Worm (Caenorhabditis elegans) whole organism, L4 larva: ENCODE measurements around the gene lin-24.

Experiments
- F10B5.3 ChIP-seq: sonication (generic microtip); optimal IDR thresholded peaks from 2 replicates; lab custom pipeline; 2016; ENCODE audit warnings: mild to moderate bottlenecking, missing genetic modification characterization, missing compliant biosample characterization
- F44E2.7 ChIP-seq: fragments of 200-800 bp; sonication (Bioruptor generic); IDR thresholded peaks from 2 replicates; pipeline ENCODE4 v2.1.2; 2022; ENCODE audit warnings: missing genetic modification characterization, missing compliant biosample characterization
- T26A8.4 ChIP-seq: fragments of 200-800 bp; sonication (Bioruptor generic); IDR thresholded peaks from 2 replicates; pipeline ENCODE4 v1.3.6; 2022; ENCODE audit warnings: missing genetic modification characterization, missing compliant biosample characterization
- Y105C5A.15 ChIP-seq: fragments of 200-800 bp; sonication (Bioruptor generic); IDR thresholded peaks from 2 replicates; pipeline ENCODE4 v1.3.6; 2022; ENCODE audit warnings: missing genetic modification characterization, missing compliant biosample characterization
- Y75B8A.6 ChIP-seq: fragments of 200-800 bp; sonication (Bioruptor generic); IDR thresholded peaks from 2 replicates; pipeline ENCODE4 v1.3.6; 2022; ENCODE audit warnings: missing genetic modification reagents, missing genetic modification characterization, missing compliant biosample characterization
- ZK337.2 ChIP-seq: fragments of 200-800 bp; sonication (Bioruptor generic); IDR thresholded peaks from 2 replicates; pipeline ENCODE4 v1.3.6; 2022; ENCODE audit warnings: missing genetic modification reagents, missing genetic modification characterization, missing compliant biosample characterization
- ZK546.5 ChIP-seq, 2 experiments: sonication (generic microtip); optimal IDR thresholded peaks; 2 replicates each; lab custom pipeline; 2017; ENCODE audit warnings: missing biosample characterization in 2 of 2, missing genetic modification characterization in 2 of 2
- aly-2 ChIP-seq: sonication (generic microtip); optimal IDR thresholded peaks from 2 replicates; lab custom pipeline; 2018; ENCODE audit warnings: missing biosample characterization, missing genetic modification characterization
- arid-1 ChIP-seq: fragments of 200-800 bp; sonication (Bioruptor generic); conservative IDR thresholded peaks from 2 replicates; pipeline ENCODE4 v1.3.6; 2022; ENCODE audit warnings: missing genetic modification reagents, missing genetic modification characterization, missing compliant biosample characterization
- attf-4 ChIP-seq: sonication (generic microtip); optimal IDR thresholded peaks from 3 replicates; lab custom pipeline; 2017; ENCODE audit warnings: missing biosample characterization, missing genetic modification characterization
- ceh-44 ChIP-seq: fragments of 200-800 bp; sonication (Bioruptor generic); IDR thresholded peaks from 2 replicates; pipeline ENCODE4 v1.3.6; 2022; ENCODE audit warnings: missing genetic modification reagents, missing genetic modification characterization, missing compliant biosample characterization
- ceh-82 ChIP-seq: sonication (generic microtip); optimal IDR thresholded peaks from 2 replicates; lab custom pipeline; 2017; ENCODE audit warnings: missing biosample characterization, missing genetic modification characterization
- daf-16 ChIP-seq, 3 experiments: sonication (generic microtip); optimal IDR thresholded peaks; 2 replicates each; lab custom pipeline; 2016 to 2017; ENCODE audit warnings: missing genetic modification characterization in 3 of 3, missing genetic modification reagents in 3 of 3, mild to moderate bottlenecking in 2 of 3, missing compliant biosample characterization in 2 of 3, missing biosample characterization in 1 of 3, moderate library complexity in 1 of 3
- daf-8 ChIP-seq: fragments of 200-800 bp; sonication (Bioruptor generic); IDR thresholded peaks from 2 replicates; pipeline ENCODE4 v1.3.6; 2022; ENCODE audit warnings: missing genetic modification characterization, missing compliant biosample characterization
- duxl-1 ChIP-seq: sonication (generic microtip); optimal IDR thresholded peaks from 2 replicates; lab custom pipeline; 2016; ENCODE audit warnings: mild to moderate bottlenecking, missing genetic modification characterization, moderate library complexity, missing compliant biosample characterization; ENCODE audit not compliant: poor library complexity
- egl-27 ChIP-seq: sonication (generic microtip); optimal IDR thresholded peaks from 3 replicates; lab custom pipeline; 2017; ENCODE audit warnings: missing biosample characterization, missing genetic modification reagents, missing genetic modification characterization
- fkh-10 ChIP-seq: fragments of 150-350 bp; optimal IDR thresholded peaks from 2 replicates; lab custom pipeline; 2014; ENCODE audit warnings: missing biosample characterization, missing genetic modification reagents, missing genetic modification characterization
- fos-1 ChIP-seq: fragments of 150-350 bp; optimal IDR thresholded peaks from 2 replicates; lab custom pipeline; 2014; ENCODE audit warnings: missing biosample characterization, missing genetic modification characterization
- hif-1 ChIP-seq, 2 experiments: sonication (generic microtip); optimal IDR thresholded peaks; 2 replicates each; lab custom pipeline; 2016 to 2017; ENCODE audit warnings: missing compliant biosample characterization in 2 of 2, missing genetic modification characterization in 2 of 2, missing genetic modification reagents in 2 of 2, missing genotype in 2 of 2, mild to moderate bottlenecking in 1 of 2
- hlh-30 ChIP-seq: sonication (generic microtip); optimal IDR thresholded peaks from 2 replicates; lab custom pipeline; 2017; ENCODE audit warnings: antibody characterized with exemption, mild to moderate bottlenecking, missing genetic modification characterization, missing compliant biosample characterization; ENCODE audit not compliant: insufficient read depth
- hmg-1.1 ChIP-seq: fragments of 200-800 bp; sonication (Bioruptor generic); IDR thresholded peaks from 2 replicates; pipeline ENCODE4 v1.3.6; 2022; ENCODE audit warnings: missing genetic modification reagents, missing genetic modification characterization, missing compliant biosample characterization
- lin-1 ChIP-seq: fragments of 200-800 bp; sonication (Bioruptor generic); IDR thresholded peaks from 2 replicates; pipeline ENCODE4 v1.3.6; 2022; ENCODE audit warnings: missing genetic modification reagents, missing genetic modification characterization, missing compliant biosample characterization
- lin-29 ChIP-seq: fragments of 200-800 bp; sonication (Bioruptor generic); IDR thresholded peaks from 2 replicates; pipeline ENCODE4 v1.3.6; 2022; ENCODE audit warnings: missing genetic modification reagents, missing genetic modification characterization, missing compliant biosample characterization
- lsy-2 ChIP-seq, 2 experiments: fragments of 150-350 bp in 1 of 2; sonication (generic microtip) in 1 of 2; optimal IDR thresholded peaks; 2 replicates each; lab custom pipeline; 2014 to 2017; ENCODE audit warnings: missing biosample characterization in 2 of 2, missing genetic modification characterization in 2 of 2
- mdt-29 ChIP-seq: fragments of 200-800 bp; sonication (Bioruptor generic); IDR thresholded peaks from 2 replicates; pipeline ENCODE4 v1.3.6; 2022; ENCODE audit warnings: missing genetic modification reagents, missing genetic modification characterization, missing compliant biosample characterization
- mep-1 ChIP-seq: fragments of 150-350 bp; sonication (generic microtip); optimal IDR thresholded peaks from 3 replicates; lab custom pipeline; 2014; ENCODE audit warnings: missing biosample characterization, missing genetic modification characterization
- mes-2 ChIP-seq: sonication (generic microtip); optimal IDR thresholded peaks from 2 replicates; lab custom pipeline; 2016; ENCODE audit warnings: missing genotype, mild to moderate bottlenecking, missing genetic modification characterization, missing compliant biosample characterization; ENCODE audit not compliant: poor library complexity, severe bottlenecking
- mxl-3 ChIP-seq: fragments of 200-800 bp; sonication (Bioruptor generic); optimal IDR thresholded peaks from 2 replicates; lab custom pipeline; 2018; ENCODE audit warnings: mild to moderate bottlenecking, missing genetic modification characterization, missing compliant biosample characterization
- nhr-10 ChIP-seq: fragments of 150-350 bp; optimal IDR thresholded peaks from 2 replicates; lab custom pipeline; 2014; ENCODE audit warnings: missing biosample characterization, missing genetic modification characterization
- nhr-102 ChIP-seq: sonication (generic microtip); optimal IDR thresholded peaks from 2 replicates; lab custom pipeline; 2016; ENCODE audit warnings: mild to moderate bottlenecking, missing genetic modification characterization, moderate library complexity, missing compliant biosample characterization
- nhr-11 ChIP-seq: fragments of 150-350 bp; optimal IDR thresholded peaks from 2 replicates; lab custom pipeline; 2014; ENCODE audit warnings: missing biosample characterization, missing genetic modification characterization
- nhr-111 ChIP-seq: fragments of 200-800 bp; sonication (Bioruptor generic); optimal IDR thresholded peaks from 2 replicates; lab custom pipeline; 2018; ENCODE audit warnings: mild to moderate bottlenecking, missing genetic modification characterization, missing compliant biosample characterization
- nhr-25 ChIP-seq: sonication (generic microtip); optimal IDR thresholded peaks from 2 replicates; lab custom pipeline; 2017; ENCODE audit warnings: missing genetic modification characterization, mild to moderate bottlenecking, missing compliant biosample characterization, antibody characterized with exemption, moderate library complexity, borderline replicate concordance; ENCODE audit not compliant: insufficient read depth
- nhr-28 ChIP-seq: fragments of 150-350 bp; optimal IDR thresholded peaks from 2 replicates; lab custom pipeline; 2014; ENCODE audit warnings: missing biosample characterization, missing genetic modification characterization
- nhr-41 ChIP-seq: fragments of 200-800 bp; sonication (Bioruptor generic); IDR thresholded peaks from 2 replicates; pipeline ENCODE4 v1.3.6; 2022; ENCODE audit warnings: missing genetic modification reagents, missing genetic modification characterization, missing compliant biosample characterization
- nhr-6 ChIP-seq: fragments of 150-350 bp; optimal IDR thresholded peaks from 2 replicates; lab custom pipeline; 2014; ENCODE audit warnings: missing biosample characterization, missing genetic modification characterization
- pqm-1 ChIP-seq: sonication (generic microtip); optimal IDR thresholded peaks from 2 replicates; lab custom pipeline; 2017; ENCODE audit warnings: missing biosample characterization, missing genetic modification characterization
- set-16 ChIP-seq: fragments of 200-800 bp; sonication (Bioruptor generic); IDR thresholded peaks from 2 replicates; pipeline ENCODE4 v1.3.6; 2022; ENCODE audit warnings: missing genetic modification reagents, missing genetic modification characterization, missing compliant biosample characterization
- spr-1 ChIP-seq: sonication (generic microtip); optimal IDR thresholded peaks from 2 replicates; lab custom pipeline; 2016; ENCODE audit warnings: mild to moderate bottlenecking, missing genetic modification characterization, missing compliant biosample characterization
- tra-1 ChIP-seq: fragments of 200-800 bp; sonication (Bioruptor generic); IDR thresholded peaks from 2 replicates; pipeline ENCODE4 v1.3.6; 2022; ENCODE audit warnings: missing genetic modification reagents, missing genetic modification characterization, missing compliant biosample characterization
- unc-130 ChIP-seq: sonication (generic microtip); optimal IDR thresholded peaks from 2 replicates; lab custom pipeline; 2016; ENCODE audit warnings: missing genetic modification reagents, missing genetic modification characterization, missing compliant biosample characterization
- unc-39 ChIP-seq: sonication (generic microtip); optimal IDR thresholded peaks from 2 replicates; lab custom pipeline; 2017; ENCODE audit warnings: missing biosample characterization, missing genetic modification characterization
- unc-62 ChIP-seq, 3 experiments: fragments of 150-350 bp in 1 of 3; sonication (generic microtip); optimal IDR thresholded peaks in 2 of 3; peaks in 1 of 3; 1 replicate in 1 of 3; 2 replicates in 2 of 3; lab custom pipeline; 2014 to 2017; ENCODE audit warnings: missing biosample characterization in 3 of 3, missing genetic modification characterization in 3 of 3, missing genetic modification reagents in 3 of 3, missing genotype in 1 of 3
- vab-7 ChIP-seq: fragments of 200-800 bp; sonication (Bioruptor generic); IDR thresholded peaks from 2 replicates; pipeline ENCODE4 v1.3.6; 2022; ENCODE audit warnings: missing genetic modification reagents, missing genetic modification characterization, missing compliant biosample characterization
- zag-1 ChIP-seq: fragments of 150-350 bp; optimal IDR thresholded peaks from 2 replicates; lab custom pipeline; 2014; ENCODE audit warnings: missing biosample characterization, missing genetic modification characterization
- zfp-2 ChIP-seq: sonication (generic microtip); optimal IDR thresholded peaks from 2 replicates; lab custom pipeline; 2016; ENCODE audit warnings: mild to moderate bottlenecking, missing genetic modification characterization, missing compliant biosample characterization
- zip-2 ChIP-seq: fragments of 150-350 bp; optimal IDR thresholded peaks from 2 replicates; lab custom pipeline; 2014; ENCODE audit warnings: missing biosample characterization, missing genetic modification characterization

lin-24 gene

DNA sequence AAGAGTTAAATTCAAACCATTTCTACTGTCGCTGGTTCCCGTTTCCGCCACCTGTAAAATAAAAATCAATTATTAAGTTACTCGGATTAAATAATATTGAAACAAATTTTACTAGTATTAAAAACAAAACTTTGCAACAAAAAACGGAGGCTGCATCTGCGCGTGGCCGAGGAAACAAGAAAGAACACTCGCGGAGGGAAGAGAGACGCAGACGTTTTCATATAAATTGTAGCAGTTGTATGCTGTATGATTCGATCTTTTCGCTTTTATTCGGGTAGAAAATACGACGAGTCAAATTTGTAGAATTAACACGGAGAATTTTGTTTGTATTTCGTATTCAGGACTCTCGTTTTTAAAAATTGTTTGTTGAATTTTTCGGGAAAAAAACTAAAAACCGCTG is 16.4 kb downstream of the lin-24 start, which contains the start of gene B0001.3:
Gene B0001.3, minus strand, starts transcription at position 55 of the 400 bp plus-strand sequence.
- peak; percentile 53 for TF ChIP-seq mes-2 (tag; lab: Kevin White, UChicago)
- TF ChIP-seq T26A8.4 (GFP tag; lab: Robert Waterston, UW), result no peak
- TF ChIP-seq mdt-29 (GFP tag; lab: Robert Waterston, UW), result no peak
- no peak for TF ChIP-seq Y105C5A.15
- no peak for TF ChIP-seq nhr-11 (tag; lab: Kevin White, UChicago)
- TF ChIP-seq lin-29 (GFP tag; lab: Robert Waterston, UW), result no peak
- no peak for TF ChIP-seq nhr-10 (tag; lab: Kevin White, UChicago)
- no peak for TF ChIP-seq hif-1 (tag; optimal IDR thresholded peaks at IDR 0.05; lab: Kevin White, UChicago)
- TF ChIP-seq lsy-2 (tag; optimal IDR thresholded peaks at IDR 0.05; lab: Kevin White, UChicago), result peak in 1 of 2 experiments; percentile 37
- peak; percentile 51 for TF ChIP-seq nhr-28 (tag; lab: Kevin White, UChicago)
- peak; percentile 24 for TF ChIP-seq hlh-30

DNA sequence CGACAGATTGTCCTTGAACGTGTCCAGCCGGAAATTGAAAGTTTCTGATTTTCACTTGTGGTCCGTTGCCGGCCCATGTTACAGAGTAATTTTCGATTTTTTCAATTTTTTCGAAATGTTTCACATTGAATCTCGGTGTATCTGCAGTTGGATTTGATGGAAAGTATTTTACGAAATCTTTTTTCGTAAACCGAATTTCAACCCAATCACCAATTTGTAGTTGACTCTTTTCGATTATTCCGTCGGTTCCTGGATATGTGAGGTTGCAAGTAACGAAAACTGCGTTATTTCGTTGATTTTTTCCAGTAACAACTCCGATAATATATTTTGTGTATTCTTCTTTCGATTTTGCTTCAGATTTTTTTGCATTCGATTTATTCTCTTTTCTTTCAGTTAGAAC is 20.3 kb downstream of the lin-24 start:
- TF ChIP-seq fkh-10 (no peak), unc-62 (GFP tag; optimal IDR thresholded peaks at IDR 0.05 in 1 of 2; lab: Kevin White, UChicago) (peak in 1 of 2 experiments; percentile 92), unc-62 (tag; optimal IDR thresholded peaks at IDR 0.05; lab: Kevin White, UChicago) (no peak)

DNA sequence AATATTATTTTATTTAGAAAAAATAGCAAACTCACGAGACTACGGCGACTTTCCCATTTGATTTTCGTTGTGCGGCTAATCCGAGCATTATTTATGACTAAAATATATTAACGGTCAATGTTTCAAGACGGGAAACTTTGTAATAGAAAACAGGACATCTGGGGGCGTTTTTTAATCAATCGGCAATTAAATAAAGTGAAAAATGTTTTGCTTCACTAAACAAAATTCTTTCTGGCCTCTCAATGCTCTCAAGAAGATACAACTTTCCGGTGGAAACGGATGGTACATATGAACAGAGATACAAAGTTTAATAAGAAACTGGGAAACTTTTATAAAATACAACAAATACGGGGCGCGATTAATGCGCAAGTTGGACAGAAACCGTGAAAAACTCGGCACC is 21.6 kb downstream of the lin-24 start, which contains the start of gene B0001.2:
Gene B0001.2, minus strand, starts transcription at position 101 of the 400 bp plus-strand sequence.
- TF ChIP-seq F10B5.3 (tag; lab: Kevin White, UChicago) (no peak), mxl-3 (GFP tag; lab: Kevin White, UChicago) (no peak), nhr-41 (GFP tag; lab: Robert Waterston, UW) (no peak), ZK337.2 (GFP tag; lab: Robert Waterston, UW) (no peak), nhr-102 (tag; lab: Kevin White, UChicago) (no peak), unc-130 (GFP tag; lab: Kevin White, UChicago) (no peak), aly-2 (tag; lab: Kevin White, UChicago) (no peak), zip-2 (no peak), hmg-1.1 (no peak), nhr-6 (tag; lab: Kevin White, UChicago) (no peak), unc-39 (tag; lab: Kevin White, UChicago) (no peak), nhr-10 (tag; lab: Kevin White, UChicago) (no peak), egl-27 (tag; lab: Kevin White, UChicago) (no peak), ZK546.5 (tag; optimal IDR thresholded peaks at IDR 0.05; lab: Kevin White, UChicago) (no peak), pqm-1 (tag; lab: Kevin White, UChicago) (no peak), set-16 (GFP tag; lab: Robert Waterston, UW) (no peak), zag-1 (no peak), daf-16 (GFP tag; optimal IDR thresholded peaks at IDR 0.05; lab: Kevin White, UChicago) (no peak), daf-16 (tag; optimal IDR thresholded peaks at IDR 0.05; lab: Kevin White, UChicago) (no peak), spr-1 (no peak), ceh-82 (no peak)

DNA sequence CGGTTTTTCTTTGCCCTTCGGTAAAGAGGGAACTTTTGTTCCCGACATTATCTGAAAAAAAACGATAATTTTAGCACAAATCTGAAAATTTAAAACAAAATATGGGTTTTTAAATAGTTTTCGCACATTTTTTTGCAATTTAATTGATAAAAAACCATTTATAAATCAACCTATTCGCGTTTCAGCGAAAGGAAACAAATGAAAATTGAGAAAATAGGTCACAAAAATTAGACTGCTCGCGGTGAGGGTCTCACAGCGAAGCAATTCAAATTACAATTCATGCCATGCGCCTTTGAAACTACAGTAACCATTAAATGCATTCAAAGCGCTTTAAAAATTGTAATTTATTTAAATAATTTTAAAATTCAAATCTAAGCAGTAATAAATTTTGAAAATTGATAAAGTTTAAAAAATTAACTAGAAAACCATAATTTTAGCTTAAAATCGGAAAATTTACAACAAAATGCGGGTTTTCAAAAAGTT is 24.9 kb downstream of the lin-24 start, which contains the start of gene B0001.7:
Gene B0001.7, minus strand, starts transcription at position 51 of the 483 bp plus-strand sequence.
- TF ChIP-seq attf-4 (tag; lab: Kevin White, UChicago) (no peak), F44E2.7 (no peak), mep-1 (tag; lab: Kevin White, UChicago) (no peak), ceh-44 (GFP tag; lab: Robert Waterston, UW) (no peak), Y75B8A.6 (GFP tag; lab: Robert Waterston, UW) (no peak), daf-8 (GFP tag; lab: Robert Waterston, UW) (no peak), vab-7 (GFP tag; lab: Robert Waterston, UW) (no peak), tra-1 (GFP tag; lab: Robert Waterston, UW) (no peak), duxl-1 (no peak), zfp-2 (no peak), arid-1 (GFP tag; lab: Robert Waterston, UW) (no peak), nhr-25 (tag; lab: Kevin White, UChicago) (no peak), lin-1 (no peak), fos-1 (tag; lab: Kevin White, UChicago) (no peak), nhr-111 (GFP tag; lab: Kevin White, UChicago) (no peak), unc-39 (tag; lab: Kevin White, UChicago) (no peak)
